Worm (Caenorhabditis elegans): Measurements from ENCODE around the gene wht-8.

wht-8 gene

DNA sequence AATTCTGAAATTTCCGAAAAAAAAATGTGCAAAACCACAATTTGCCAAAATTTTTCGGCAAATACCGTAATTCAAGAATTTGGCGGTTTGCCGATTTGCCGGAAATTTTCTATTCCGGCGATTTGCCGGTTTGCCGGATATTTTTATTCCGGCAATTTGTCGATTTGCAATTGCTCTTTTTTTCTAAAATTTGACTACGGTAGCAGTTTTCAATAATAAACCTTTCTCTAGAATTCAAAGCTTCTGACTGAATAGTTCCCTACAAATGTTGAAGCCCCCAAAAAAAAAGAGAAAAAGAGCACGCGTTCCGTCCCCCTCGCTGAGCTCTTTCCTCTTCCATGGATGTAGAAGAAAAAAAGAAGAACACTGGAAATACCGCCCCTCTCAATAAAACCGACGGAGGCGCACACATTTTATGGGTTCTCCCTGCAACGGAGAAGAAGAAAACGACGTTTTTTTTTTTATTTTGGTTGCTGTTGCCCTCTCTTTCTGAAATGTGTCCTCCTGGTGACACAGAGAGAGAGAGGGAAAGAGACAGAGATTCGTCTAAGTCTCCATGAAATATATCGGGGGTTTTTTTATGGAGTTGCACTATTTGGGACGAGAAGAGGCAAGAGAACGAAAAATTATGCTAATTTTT is 17.6 kb upstream of the wht-8 start:
- TF ChIP-seq madf-9 (GFP tag; conservative IDR thresholded peaks at IDR 0.05) = no peak
- TF ChIP-seq hlh-11 (tag; optimal IDR thresholded peaks at IDR 0.05) = no peak
- peak; percentile 34 for TF ChIP-seq mep-1 (tag; optimal IDR thresholded peaks at IDR 0.05)
- TF ChIP-seq T26A8.4 (GFP tag; IDR thresholded peaks at IDR 0.05) = no peak
- TF ChIP-seq ztf-7 (tag; optimal IDR thresholded peaks at IDR 0.05) = no peak
- no peak for TF ChIP-seq ama-1 (optimal IDR thresholded peaks at IDR 0.05)
- TF ChIP-seq lsy-2 (tag; optimal IDR thresholded peaks at IDR 0.05) = peak in 1 of 2 experiments; percentile 40
- TF ChIP-seq nhr-10 (tag; optimal IDR thresholded peaks at IDR 0.05) = no peak
- no peak for TF ChIP-seq snpc-4 (tag; optimal IDR thresholded peaks at IDR 0.05)
- TF ChIP-seq zfp-2 (tag; optimal IDR thresholded peaks at IDR 0.05) = no peak
- TF ChIP-seq ceh-44 (GFP tag; IDR thresholded peaks at IDR 0.05) = no peak
- TF ChIP-seq pqm-1 (tag; optimal IDR thresholded peaks at IDR 0.05) = no peak
- TF ChIP-seq ceh-62 (tag; optimal IDR thresholded peaks at IDR 0.05) = no peak
- TF ChIP-seq ceh-32 (tag; optimal IDR thresholded peaks at IDR 0.05; ENCODE audit: poor library complexity) = no peak
- no peak for TF ChIP-seq saeg-2 (GFP tag; IDR thresholded peaks at IDR 0.05)
- TF ChIP-seq mes-2 (tag; optimal IDR thresholded peaks at IDR 0.05; ENCODE audit: poor library complexity, severe bottlenecking) = no peak
- TF ChIP-seq unc-62 (GFP tag; optimal IDR thresholded peaks at IDR 0.05 in 1 of 2) = peak in 1 of 2 experiments; percentile 95
- no peak for TF ChIP-seq unc-62 (tag; optimal IDR thresholded peaks at IDR 0.05)
- peak in 1 of 2 experiments; percentile 43 for TF ChIP-seq mdl-1 (tag; optimal IDR thresholded peaks at IDR 0.05)
- TF ChIP-seq ctbp-1 (GFP tag; IDR thresholded peaks at IDR 0.05) = no peak
- no peak for TF ChIP-seq daf-16 (GFP tag; optimal IDR thresholded peaks at IDR 0.05)
- TF ChIP-seq daf-16 (tag; optimal IDR thresholded peaks at IDR 0.05) = no peak
- TF ChIP-seq unc-130 (GFP tag; optimal IDR thresholded peaks at IDR 0.05) = no peak
- TF ChIP-seq hmg-1.1 (GFP tag; IDR thresholded peaks at IDR 0.05) = 0 out of 2 replicates have a peak, but pooled peaks have one; percentile 31
- TF ChIP-seq aly-2 (tag; optimal IDR thresholded peaks at IDR 0.05) = no peak
- no peak for TF ChIP-seq fkh-10 (GFP tag; optimal IDR thresholded peaks at IDR 0.05)

- no peak for TF ChIP-seq spr-3 (GFP tag; optimal IDR thresholded peaks at IDR 0.05)
- peak; percentile 36 for TF ChIP-seq mxl-3 (GFP tag; optimal IDR thresholded peaks at IDR 0.05)
- TF ChIP-seq unc-39 (tag; optimal IDR thresholded peaks at IDR 0.05) = no peak
- peak; percentile 45 for TF ChIP-seq fkh-10 (GFP tag; optimal IDR thresholded peaks at IDR 0.05)
- no peak for TF ChIP-seq lin-39 (tag; optimal IDR thresholded peaks at IDR 0.05)
- TF ChIP-seq Y48G9A.11 (GFP tag; IDR thresholded peaks at IDR 0.05) = no peak
- TF ChIP-seq skn-1 (tag; optimal IDR thresholded peaks at IDR 0.05) = no peak
- TF ChIP-seq nhr-42 (GFP tag; IDR thresholded peaks at IDR 0.05) = no peak
- no peak for TF ChIP-seq ztf-11 (tag; optimal IDR thresholded peaks at IDR 0.05)
- TF ChIP-seq rbr-2 (tag; optimal IDR thresholded peaks at IDR 0.05) = peak; percentile 36
- peak; percentile 11 for TF ChIP-seq mes-2 (tag; optimal IDR thresholded peaks at IDR 0.05; ENCODE audit: poor library complexity, severe bottlenecking)
- TF ChIP-seq dmd-9 (GFP tag; IDR thresholded peaks at IDR 0.05) = no peak
- no peak for TF ChIP-seq unc-130 (GFP tag; optimal IDR thresholded peaks at IDR 0.05)
- no peak for TF ChIP-seq F10B5.3 (tag; optimal IDR thresholded peaks at IDR 0.05)
- TF ChIP-seq set-16 (GFP tag; IDR thresholded peaks at IDR 0.05) = peak; percentile 100
- TF ChIP-seq egl-43 (GFP tag; IDR thresholded peaks at IDR 0.05) = peak; percentile 63; the same call in 1 of the 2 replicates
- no peak for TF ChIP-seq zip-2 (tag; optimal IDR thresholded peaks at IDR 0.05)
- peak; percentile 72 for TF ChIP-seq mep-1 (tag; optimal IDR thresholded peaks at IDR 0.05)
- no peak for TF ChIP-seq nhr-6 (tag; optimal IDR thresholded peaks at IDR 0.05)
- TF ChIP-seq lin-1 (GFP tag; IDR thresholded peaks at IDR 0.05) = no peak
- TF ChIP-seq lin-13 (GFP tag; optimal IDR thresholded peaks at IDR 0.05) = no peak
- TF ChIP-seq lin-15B (tag; optimal IDR thresholded peaks at IDR 0.05) = no peak
- TF ChIP-seq hlh-11 (tag; optimal IDR thresholded peaks at IDR 0.05) = peak; percentile 64
- no peak for TF ChIP-seq egl-27 (tag; optimal IDR thresholded peaks at IDR 0.05)
- TF ChIP-seq daf-12 (tag; optimal IDR thresholded peaks at IDR 0.05) = no peak
- TF ChIP-seq ZK546.5 (tag; optimal IDR thresholded peaks at IDR 0.05) = no peak
- peak in 1 of 2 experiments; percentile 34 for TF ChIP-seq hif-1 (tag; optimal IDR thresholded peaks at IDR 0.05)
- no peak for TF ChIP-seq lir-3 (tag; optimal IDR thresholded peaks at IDR 0.05)
- TF ChIP-seq nhr-237 (tag; optimal IDR thresholded peaks at IDR 0.05) = no peak
- TF ChIP-seq zfp-2 (tag; optimal IDR thresholded peaks at IDR 0.05) = no peak
- TF ChIP-seq ceh-20 (GFP tag; IDR thresholded peaks at IDR 0.05) = peak; percentile 75
- no peak for TF ChIP-seq nhr-11 (tag; optimal IDR thresholded peaks at IDR 0.05)
These were observed 15.6 kb upstream of the wht-8 start for ce11 chrIII:11202992-11203391.
